Fruit fly (Drosophila melanogaster): ENCODE results near the gene CG2519.

DNA sequence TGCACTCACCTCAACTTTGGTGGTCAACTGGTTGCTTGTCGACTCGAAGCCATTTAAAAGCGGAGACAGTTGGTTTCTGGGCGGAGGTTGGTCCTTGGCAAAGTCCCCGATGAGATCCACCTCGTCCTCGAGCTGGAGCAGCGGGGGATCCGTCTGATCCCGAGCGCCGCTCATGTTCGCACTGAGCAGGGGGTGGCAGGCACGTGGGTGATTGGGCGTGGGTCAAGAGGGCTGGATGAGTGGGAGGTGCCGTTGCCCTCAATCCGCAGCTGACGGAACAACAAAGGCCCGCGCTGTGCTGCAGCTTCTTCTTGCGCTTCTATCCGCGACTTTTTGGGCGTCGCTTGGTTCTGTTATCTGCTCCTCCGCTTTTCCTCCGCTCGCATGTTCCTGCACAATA, 15.4 kb upstream of the CG2519 start:
- no peak for TF ChIP-seq psq (optimal IDR thresholded peaks at IDR 0.05)
- no peak for TF ChIP-seq ttk (optimal IDR thresholded peaks at IDR 0.05)
- no peak for TF ChIP-seq insv (optimal IDR thresholded peaks at IDR 0.05)
- TF ChIP-seq h (optimal IDR thresholded peaks at IDR 0.05): no peak
- TF ChIP-seq Myc (optimal IDR thresholded peaks at IDR 0.05): no peak
- no peak for TF ChIP-seq Sin3A (optimal IDR thresholded peaks at IDR 0.05)
